Worm (Caenorhabditis elegans) whole organism, L2 larva: Measurements from ENCODE around the gene C24D10.4.
A peak's percentile ranks its signal among the peaks of the same experiment; 100 is the strongest.

Source experiments
- C34F6.9 ChIP-seq: fragments of 150-350 bp; optimal IDR thresholded peaks from 2 replicates; lab custom pipeline; 2014; ENCODE audit warnings: missing biosample characterization, missing genetic modification characterization
- F13H6.1 ChIP-seq: sonication (generic microtip); optimal IDR thresholded peaks from 2 replicates; lab custom pipeline; 2016; ENCODE audit warnings: missing genetic modification characterization, missing compliant biosample characterization
- Y55F3AM.14 ChIP-seq: fragments of 200-800 bp; sonication (Bioruptor generic); optimal IDR thresholded peaks from 2 replicates; lab custom pipeline; 2018; ENCODE audit warnings: mild to moderate bottlenecking, missing genetic modification characterization, missing compliant biosample characterization
- ZK546.5 ChIP-seq: sonication (generic microtip); optimal IDR thresholded peaks from 2 replicates; lab custom pipeline; 2017; ENCODE audit warnings: missing biosample characterization, missing genetic modification characterization
- aly-2 ChIP-seq: fragments of 150-350 bp; optimal IDR thresholded peaks from 2 replicates; lab custom pipeline; 2014; ENCODE audit warnings: missing biosample characterization, missing genetic modification characterization
- ama-1 ChIP-seq: fragments of 150-350 bp; optimal IDR thresholded peaks from 2 replicates; lab custom pipeline; 2018; ENCODE audit warnings: inconsistent platforms
- blmp-1 ChIP-seq: sonication (generic microtip); optimal IDR thresholded peaks from 2 replicates; lab custom pipeline; 2017; ENCODE audit warnings: missing genetic modification characterization, mild to moderate bottlenecking, missing compliant biosample characterization, antibody characterized with exemption, moderate library complexity; ENCODE audit not compliant: insufficient read depth
- ceh-16 ChIP-seq: fragments of 150-350 bp; optimal IDR thresholded peaks from 2 replicates; lab custom pipeline; 2014; ENCODE audit warnings: missing biosample characterization, missing genetic modification characterization
- ceh-82 ChIP-seq: fragments of 150-350 bp; optimal IDR thresholded peaks from 2 replicates; lab custom pipeline; 2014; ENCODE audit warnings: missing biosample characterization, missing genetic modification characterization
- crh-2 ChIP-seq: sonication (generic microtip); optimal IDR thresholded peaks from 2 replicates; lab custom pipeline; 2017; ENCODE audit warnings: missing biosample characterization, missing genetic modification characterization
- dmd-4 ChIP-seq: sonication (generic microtip); optimal IDR thresholded peaks from 2 replicates; lab custom pipeline; 2017; ENCODE audit warnings: missing biosample characterization, missing genetic modification characterization
- egl-27 ChIP-seq: sonication (generic microtip); optimal IDR thresholded peaks from 3 replicates; lab custom pipeline; 2017; ENCODE audit warnings: missing biosample characterization, missing genetic modification reagents, missing genetic modification characterization
- elt-1 ChIP-seq: fragments of 150-350 bp; optimal IDR thresholded peaks from 2 replicates; lab custom pipeline; 2014; ENCODE audit warnings: missing biosample characterization, missing genetic modification characterization
- elt-3 ChIP-seq: sonication (generic microtip); optimal IDR thresholded peaks from 2 replicates; lab custom pipeline; 2017; ENCODE audit warnings: missing biosample characterization, missing genetic modification characterization
- fos-1 ChIP-seq: fragments of 150-350 bp; optimal IDR thresholded peaks from 2 replicates; lab custom pipeline; 2014; ENCODE audit warnings: missing biosample characterization, missing genetic modification characterization
- gmeb-1 ChIP-seq: fragments of 150-350 bp; optimal IDR thresholded peaks from 2 replicates; lab custom pipeline; 2014; ENCODE audit warnings: missing biosample characterization, missing genetic modification characterization
- lin-13 ChIP-seq: fragments of 150-350 bp; optimal IDR thresholded peaks from 2 replicates; lab custom pipeline; 2014; ENCODE audit warnings: missing biosample characterization, missing genetic modification reagents, missing genetic modification characterization
- lsy-2 ChIP-seq, 2 experiments: fragments of 150-350 bp in 1 of 2; sonication (generic microtip) in 1 of 2; optimal IDR thresholded peaks; 2 replicates each; lab custom pipeline; 2014 to 2017; ENCODE audit warnings: missing biosample characterization in 2 of 2, missing genetic modification characterization in 2 of 2
- mab-5 ChIP-seq: fragments of 150-350 bp; optimal IDR thresholded peaks from 2 replicates; lab custom pipeline; 2014; ENCODE audit warnings: missing biosample characterization, missing genetic modification characterization
- mdl-1 ChIP-seq, 2 experiments: fragments of 150-350 bp in 1 of 2; sonication (generic microtip) in 1 of 2; optimal IDR thresholded peaks; 2 replicates each; lab custom pipeline; 2017; ENCODE audit warnings: missing biosample characterization in 2 of 2, missing genetic modification characterization in 2 of 2
- nhr-10 ChIP-seq: sonication (generic microtip); optimal IDR thresholded peaks from 2 replicates; lab custom pipeline; 2017; ENCODE audit warnings: missing biosample characterization, missing genetic modification characterization
- nhr-11 ChIP-seq: fragments of 150-350 bp; optimal IDR thresholded peaks from 2 replicates; lab custom pipeline; 2014; ENCODE audit warnings: missing biosample characterization, missing genetic modification characterization
- nhr-12 ChIP-seq: fragments of 150-350 bp; optimal IDR thresholded peaks from 2 replicates; lab custom pipeline; 2014; ENCODE audit warnings: missing biosample characterization, missing genetic modification characterization
- nhr-129 ChIP-seq: fragments of 150-350 bp; optimal IDR thresholded peaks from 2 replicates; lab custom pipeline; 2014; ENCODE audit warnings: missing biosample characterization, missing genetic modification characterization
- nhr-21 ChIP-seq: fragments of 150-350 bp; optimal IDR thresholded peaks from 2 replicates; lab custom pipeline; 2014; ENCODE audit warnings: missing biosample characterization, missing genetic modification characterization
- nhr-23 ChIP-seq: fragments of 150-350 bp; optimal IDR thresholded peaks from 2 replicates; lab custom pipeline; 2014; ENCODE audit warnings: missing biosample characterization, missing genetic modification reagents, missing genetic modification characterization
- nhr-237 ChIP-seq: fragments of 150-350 bp; optimal IDR thresholded peaks from 2 replicates; lab custom pipeline; 2014; ENCODE audit warnings: missing biosample characterization, missing genetic modification characterization
- nhr-25 ChIP-seq: fragments of 150-350 bp; sonication (generic microtip); optimal IDR thresholded peaks from 3 replicates; lab custom pipeline; 2014; ENCODE audit warnings: missing biosample characterization, missing genetic modification characterization
- nhr-6 ChIP-seq: fragments of 150-350 bp; optimal IDR thresholded peaks from 2 replicates; lab custom pipeline; 2014; ENCODE audit warnings: missing biosample characterization, missing genetic modification characterization
- nhr-77 ChIP-seq: fragments of 150-350 bp; optimal IDR thresholded peaks from 2 replicates; lab custom pipeline; 2014; ENCODE audit warnings: missing biosample characterization, missing genetic modification characterization
- sem-4 ChIP-seq: fragments of 150-350 bp; optimal IDR thresholded peaks from 2 replicates; lab custom pipeline; 2014; ENCODE audit warnings: missing biosample characterization, missing genetic modification reagents, missing genetic modification characterization
- sma-9 ChIP-seq, 2 experiments: fragments of 150-350 bp in 1 of 2; sonication (generic microtip) in 1 of 2; optimal IDR thresholded peaks; 2 replicates each; lab custom pipeline; 2014 to 2016; ENCODE audit warnings: missing genetic modification characterization in 2 of 2, mild to moderate bottlenecking in 1 of 2, missing biosample characterization in 1 of 2, missing compliant biosample characterization in 1 of 2, missing genetic modification reagents in 1 of 2, moderate library complexity in 1 of 2
- snpc-4 ChIP-seq: fragments of 150-350 bp; optimal IDR thresholded peaks from 2 replicates; lab custom pipeline; 2014; ENCODE audit warnings: missing biosample characterization, missing genetic modification characterization
- unc-39 ChIP-seq: fragments of 150-350 bp; optimal IDR thresholded peaks from 2 replicates; lab custom pipeline; 2014; ENCODE audit warnings: missing biosample characterization, missing genetic modification characterization
- unc-55 ChIP-seq: fragments of 150-350 bp; sonication (generic microtip); optimal IDR thresholded peaks from 3 replicates; lab custom pipeline; 2014; ENCODE audit warnings: missing biosample characterization, missing genetic modification reagents, missing genetic modification characterization
- unc-62 ChIP-seq: fragments of 150-350 bp; optimal IDR thresholded peaks from 2 replicates; lab custom pipeline; 2014; ENCODE audit warnings: missing biosample characterization, missing genetic modification reagents, missing genetic modification characterization
- ztf-1 ChIP-seq: fragments of 200-800 bp; sonication (Bioruptor generic); conservative IDR thresholded peaks from 2 replicates; pipeline ENCODE4 v1.3.6; 2022; ENCODE audit warnings: missing genetic modification characterization, missing compliant biosample characterization
- ztf-11 ChIP-seq: sonication (generic microtip); optimal IDR thresholded peaks from 2 replicates; lab custom pipeline; 2017; ENCODE audit warnings: missing biosample characterization, missing genetic modification characterization
- ztf-4 ChIP-seq: fragments of 150-350 bp; optimal IDR thresholded peaks from 2 replicates; lab custom pipeline; 2014; ENCODE audit warnings: missing biosample characterization, missing genetic modification characterization

Gene C24D10.4

ce11 chrIV:5183755-5184166 is 23.4 kb downstream of the C24D10.4 start, which contains the start of gene W03F8.4 (continued):
- TF ChIP-seq nhr-23 (tag; lab: Kevin White, UChicago) (no peak), ama-1 (no peak), nhr-129 (peak; percentile 92), unc-55 (GFP tag; lab: Kevin White, UChicago) (peak; percentile 90), C34F6.9 (tag; lab: Kevin White, UChicago) (peak; percentile 94), sem-4 (peak; percentile 94), lin-13 (peak; percentile 91), ZK546.5 (tag; lab: Kevin White, UChicago) (peak; percentile 60), unc-62 (GFP tag; lab: Kevin White, UChicago) (no peak), ztf-11 (tag; lab: Kevin White, UChicago) (no peak), blmp-1 (peak; percentile 100), nhr-11 (tag; lab: Kevin White, UChicago) (no peak), elt-1 (no peak), ztf-1 (no peak), Y55F3AM.14 (GFP tag; lab: Kevin White, UChicago) (peak; percentile 72), snpc-4 (peak; percentile 86), nhr-12 (tag; lab: Kevin White, UChicago) (peak; percentile 51), elt-3 (tag; lab: Kevin White, UChicago) (no peak), mdl-1 (tag; optimal IDR thresholded peaks at IDR 0.05; lab: Kevin White, UChicago) (peak; percentile 3 to 15)
- TF ChIP-seq, all 48 proteins: peak for 34

ce11 chrIV:5186480-5187205 is 26.3 kb downstream of the C24D10.4 start, which contains the start of the genes W03F8.6 and mtrf-1L:
TSS of gene W03F8.6 (minus strand) at chrIV:5186580.
TSS of gene mtrf-1L (plus strand) at chrIV:5187155.
- no peak for TF ChIP-seq nhr-129
- peak; percentile 36 for TF ChIP-seq F13H6.1 (tag; lab: Kevin White, UChicago)

DNA sequence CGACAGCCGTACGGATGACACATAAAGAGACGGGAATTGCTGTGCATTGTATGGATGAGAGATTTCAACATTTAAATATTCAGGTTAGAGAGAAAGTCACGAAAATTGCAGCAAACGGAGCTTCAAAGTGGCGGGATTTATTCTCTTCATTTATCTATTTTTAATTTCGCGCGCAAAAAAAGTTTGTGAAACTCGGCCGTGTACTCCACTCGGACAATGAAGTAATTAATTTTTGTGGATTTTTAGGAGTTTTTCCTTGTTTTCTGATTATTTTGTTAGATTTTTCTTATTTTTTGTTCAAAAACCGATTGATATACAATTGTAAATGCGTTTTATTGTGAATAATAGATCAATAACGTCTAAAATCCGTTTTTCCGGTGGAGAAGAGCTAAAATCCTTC is 27.7 kb downstream of the C24D10.4 start:
- peak; percentile 76 for TF ChIP-seq unc-55 (GFP tag; lab: Kevin White, UChicago)
- peak in 1 of 2 experiments; percentile 53 for TF ChIP-seq lsy-2 (tag; optimal IDR thresholded peaks at IDR 0.05; lab: Kevin White, UChicago)
- peak; percentile 77 for TF ChIP-seq gmeb-1 (tag; lab: Kevin White, UChicago)
- no peak for TF ChIP-seq Y55F3AM.14 (GFP tag; lab: Kevin White, UChicago)
- TF ChIP-seq elt-1 = no peak

DNA sequence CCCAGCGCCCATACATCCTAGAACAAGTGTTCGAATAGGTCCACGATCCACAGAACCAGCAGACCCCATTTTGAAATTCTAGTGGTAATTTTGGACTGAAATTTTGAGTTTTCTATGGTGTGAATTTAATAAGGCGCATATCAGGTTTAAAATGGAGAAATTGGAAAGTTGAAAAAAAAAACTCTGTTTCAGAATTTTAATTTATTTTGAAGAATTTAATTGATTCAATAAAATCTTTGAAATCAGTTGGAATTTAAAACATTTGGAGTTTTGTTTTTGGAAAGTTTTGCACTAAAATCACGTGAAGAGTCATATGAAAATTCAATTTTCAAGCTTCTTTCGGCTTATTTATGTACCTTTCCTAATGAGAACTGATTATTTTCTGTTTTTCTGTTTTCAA is 35.2 kb downstream of the C24D10.4 start, which contains the start of gene gpa-18:
Gene gpa-18 (minus strand): TSS at position 101 of the 400 bp plus-strand sequence.
- TF ChIP-seq nhr-21 (tag; lab: Kevin White, UChicago) (no peak), nhr-6 (tag; lab: Kevin White, UChicago) (no peak), nhr-11 (tag; lab: Kevin White, UChicago) (no peak), nhr-25 (tag; lab: Kevin White, UChicago) (no peak), unc-62 (GFP tag; lab: Kevin White, UChicago) (no peak), lin-13 (no peak), mab-5 (tag; lab: Kevin White, UChicago) (no peak), ceh-82 (tag; lab: Kevin White, UChicago) (no peak), aly-2 (tag; lab: Kevin White, UChicago) (no peak), fos-1 (tag; lab: Kevin White, UChicago) (no peak), nhr-237 (tag; lab: Kevin White, UChicago) (no peak), sem-4 (no peak), crh-2 (no peak), dmd-4 (no peak), nhr-10 (no peak), mdl-1 (tag; optimal IDR thresholded peaks at IDR 0.05; lab: Kevin White, UChicago) (no peak), ztf-11 (tag; lab: Kevin White, UChicago) (no peak)

DNA sequence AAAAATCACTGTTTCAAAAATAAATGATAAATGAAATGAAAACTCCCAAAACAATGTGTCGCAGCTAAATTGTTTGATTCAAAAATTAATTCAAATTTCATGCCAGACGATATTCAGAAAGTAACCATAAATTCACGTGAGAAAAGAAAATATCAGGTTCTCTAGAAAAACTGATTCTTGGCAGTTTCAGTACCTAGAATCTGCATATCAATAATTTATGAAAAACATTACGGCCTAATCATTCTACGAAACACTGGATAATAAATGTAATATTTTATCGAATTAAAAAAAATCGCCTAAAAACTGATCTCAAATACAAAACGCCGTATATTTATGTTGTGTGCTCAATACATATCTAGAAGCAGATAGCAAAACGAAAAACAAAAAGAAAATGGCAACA is 40.5 kb downstream of the C24D10.4 start:
- no peak for TF ChIP-seq nhr-25 (tag; lab: Kevin White, UChicago)
- TF ChIP-seq sma-9 (GFP tag; optimal IDR thresholded peaks at IDR 0.05; lab: Kevin White, UChicago) = no peak
- no peak for TF ChIP-seq sma-9 (tag; optimal IDR thresholded peaks at IDR 0.05; lab: Kevin White, UChicago)
- TF ChIP-seq ztf-11 (tag; lab: Kevin White, UChicago) = no peak
- TF ChIP-seq unc-55 (GFP tag; lab: Kevin White, UChicago) = no peak
- TF ChIP-seq lsy-2 (tag; optimal IDR thresholded peaks at IDR 0.05; lab: Kevin White, UChicago) = peak in 1 of 2 experiments; percentile 18
- no peak for TF ChIP-seq nhr-6 (tag; lab: Kevin White, UChicago)
- TF ChIP-seq egl-27 = no peak
- TF ChIP-seq snpc-4 = no peak
- TF ChIP-seq nhr-129 = no peak
- TF ChIP-seq ceh-16 (tag; lab: Kevin White, UChicago) = no peak
- TF ChIP-seq fos-1 (tag; lab: Kevin White, UChicago) = no peak
- TF ChIP-seq unc-39 (tag; lab: Kevin White, UChicago) = no peak
- peak; percentile 32 for TF ChIP-seq nhr-21 (tag; lab: Kevin White, UChicago)
- no peak for TF ChIP-seq nhr-237 (tag; lab: Kevin White, UChicago)
- TF ChIP-seq ztf-4 (tag; lab: Kevin White, UChicago) = no peak
- no peak for TF ChIP-seq nhr-77 (tag; lab: Kevin White, UChicago)
